Fruit fly (Drosophila melanogaster) whole organism, embryonic: ENCODE measurements around the gene Usp1.

Experiments used
- CG10209 ChIP-seq: fragments of 200-800 bp; sonication (Bioruptor generic); optimal IDR thresholded peaks from 3 replicates; lab custom pipeline; 2017; ENCODE audit warnings: missing biosample characterization, mild to moderate bottlenecking, missing genetic modification characterization, missing genetic modification reagents
- CG11456 ChIP-seq: fragments of 200-800 bp; sonication (Bioruptor generic); IDR thresholded peaks from 3 replicates; pipeline ENCODE4 v1.3.6; 2022; ENCODE audit warnings: missing biosample characterization, missing genetic modification characterization
- CG11696 ChIP-seq: fragments of 200-800 bp; sonication (Bioruptor generic); IDR thresholded peaks from 2 replicates; pipeline ENCODE4 v1.3.6; 2022; ENCODE audit warnings: missing biosample characterization, missing genetic modification characterization
- CG11723 ChIP-seq: fragments of 200-800 bp; sonication (Bioruptor generic); optimal IDR thresholded peaks from 2 replicates; lab custom pipeline; 2017; ENCODE audit warnings: missing biosample characterization, mild to moderate bottlenecking, missing genetic modification characterization
- CG12104 ChIP-seq: fragments of 200-800 bp; sonication (Bioruptor generic); optimal IDR thresholded peaks from 3 replicates; lab custom pipeline; 2016; ENCODE audit warnings: missing biosample characterization, missing genetic modification characterization
- CG12391 ChIP-seq: fragments of 200-800 bp; sonication (Bioruptor generic); optimal IDR thresholded peaks from 3 replicates; lab custom pipeline; 2018; ENCODE audit warnings: missing biosample characterization, mild to moderate bottlenecking, missing genetic modification characterization, moderate library complexity
- CG13287 ChIP-seq: fragments of 200-800 bp; sonication (Bioruptor generic); IDR thresholded peaks from 2 replicates; pipeline ENCODE4 v1.3.6; 2022; ENCODE audit warnings: missing biosample characterization, missing genetic modification characterization; ENCODE audit not compliant: partially characterized antibody
- CG13775 ChIP-seq: fragments of 200-800 bp; sonication (Bioruptor generic); optimal IDR thresholded peaks from 3 replicates; lab custom pipeline; 2017; ENCODE audit warnings: missing biosample characterization, mild to moderate bottlenecking, missing genetic modification characterization
- CG17912 ChIP-seq: fragments of 200-800 bp; sonication (Bioruptor generic); optimal IDR thresholded peaks from 2 replicates; lab custom pipeline; 2018; ENCODE audit warnings: missing biosample characterization, mild to moderate bottlenecking, missing genetic modification characterization
- CG1792 ChIP-seq: fragments of 200-800 bp; sonication (Bioruptor generic); optimal IDR thresholded peaks from 2 replicates; lab custom pipeline; 2016; ENCODE audit warnings: missing biosample characterization, missing genetic modification characterization
- CG2875 ChIP-seq: fragments of 200-800 bp; sonication (Bioruptor generic); optimal IDR thresholded peaks from 2 replicates; lab custom pipeline; 2017; ENCODE audit warnings: missing biosample characterization, mild to moderate bottlenecking, missing genetic modification characterization, missing genetic modification reagents
- CG30020 ChIP-seq: fragments of 200-800 bp; optimal IDR thresholded peaks from 2 replicates; lab custom pipeline; 2019; ENCODE audit warnings: missing biosample characterization, mild to moderate bottlenecking, missing genetic modification characterization, moderate library complexity
- CG31365 ChIP-seq: fragments of 200-800 bp; sonication (Bioruptor generic); optimal IDR thresholded peaks from 2 replicates; lab custom pipeline; 2018; ENCODE audit warnings: missing biosample characterization, mild to moderate bottlenecking, missing genetic modification characterization
- CG32532 ChIP-seq: fragments of 200-800 bp; sonication (Bioruptor generic); IDR thresholded peaks from 2 replicates; pipeline ENCODE4 v1.3.6; 2022; ENCODE audit warnings: missing biosample characterization, missing genetic modification characterization
- CG3281 ChIP-seq: fragments of 200-800 bp; sonication (Bioruptor generic); optimal IDR thresholded peaks from 3 replicates; lab custom pipeline; 2017; ENCODE audit warnings: missing biosample characterization, mild to moderate bottlenecking, missing genetic modification characterization
- CG33213 ChIP-seq: fragments of 200-800 bp; sonication (Bioruptor generic); optimal IDR thresholded peaks from 3 replicates; lab custom pipeline; 2016; ENCODE audit warnings: missing biosample characterization, missing genetic modification characterization
- CG4328 ChIP-seq: fragments of 200-800 bp; sonication (Bioruptor generic); optimal IDR thresholded peaks from 3 replicates; lab custom pipeline; 2017; ENCODE audit warnings: missing biosample characterization, missing genetic modification reagents, missing genetic modification characterization
- CG6791 ChIP-seq: fragments of 200-800 bp; sonication (Bioruptor generic); IDR thresholded peaks from 3 replicates; pipeline ENCODE4 v1.3.6; 2022; ENCODE audit warnings: missing biosample characterization, missing genetic modification characterization; ENCODE audit not compliant: partially characterized antibody
- CG7786 ChIP-seq: fragments of 200-800 bp; sonication (Bioruptor generic); optimal IDR thresholded peaks from 2 replicates; lab custom pipeline; 2016; ENCODE audit warnings: missing biosample characterization, missing genetic modification characterization
- CG9932 ChIP-seq: fragments of 200-800 bp; sonication (Bioruptor generic); IDR thresholded peaks from 2 replicates; pipeline ENCODE4 v1.3.6; 2022; ENCODE audit warnings: missing biosample characterization, missing genetic modification characterization
- CkIIα-i1 ChIP-seq: fragments of 200-800 bp; sonication (Bioruptor generic); IDR thresholded peaks from 2 replicates; pipeline ENCODE4 v1.3.6; 2022; ENCODE audit warnings: missing biosample characterization, missing genetic modification characterization
- Doc2 ChIP-seq: fragments of 200-800 bp; sonication (Bioruptor generic); IDR thresholded peaks from 2 replicates; pipeline ENCODE4 v1.3.6; 2022; ENCODE audit warnings: missing biosample characterization, missing genetic modification characterization
- Elba2 ChIP-seq: fragments of 200-800 bp; sonication (Bioruptor generic); optimal IDR thresholded peaks from 3 replicates; lab custom pipeline; 2016; ENCODE audit warnings: missing biosample characterization, missing genetic modification characterization
- Gsc ChIP-seq: fragments of 200-800 bp; sonication (Bioruptor generic); IDR thresholded peaks from 2 replicates; pipeline ENCODE4 v1.3.6; 2022; ENCODE audit warnings: missing biosample characterization, missing genetic modification characterization
- Jarid2 ChIP-seq: fragments of 200-800 bp; sonication (Bioruptor generic); optimal IDR thresholded peaks from 3 replicates; lab custom pipeline; 2017; ENCODE audit warnings: mild to moderate bottlenecking, missing biosample characterization, missing genetic modification reagents, missing genetic modification characterization
- NFAT ChIP-seq: fragments of 200-800 bp; sonication (Bioruptor generic); IDR thresholded peaks from 2 replicates; pipeline ENCODE4 v1.3.6; 2022; ENCODE audit warnings: missing biosample characterization, missing genetic modification characterization
- Pdp1 ChIP-seq, 2 experiments: fragments of 200-800 bp; sonication (Bioruptor generic); optimal IDR thresholded peaks; 3 replicates each; lab custom pipeline; 2016; ENCODE audit warnings: missing biosample characterization in 2 of 2, missing genetic modification characterization in 2 of 2, mild to moderate bottlenecking in 1 of 2, moderate library complexity in 1 of 2
- Stat92E ChIP-seq, 3 experiments: fragments of >200 bp in 2 of 3; fragments of 200-800 bp in 1 of 3; sonication (Bioruptor generic) in 1 of 3; optimal IDR thresholded peaks; 2 replicates each; lab custom pipeline; 2017 to 2019; ENCODE audit warnings: missing biosample characterization in 3 of 3, missing genetic modification characterization in 3 of 3, mild to moderate bottlenecking in 1 of 3, moderate library complexity in 1 of 3
- TFAM ChIP-seq: fragments of 200-800 bp; sonication (Bioruptor generic); optimal IDR thresholded peaks from 2 replicates; lab custom pipeline; 2017; ENCODE audit warnings: missing biosample characterization, missing genetic modification characterization, inconsistent platforms
- Xrp1 ChIP-seq: fragments of 200-800 bp; sonication (Bioruptor generic); IDR thresholded peaks from 2 replicates; pipeline ENCODE4 v1.3.6; 2022; ENCODE audit warnings: missing biosample characterization, missing genetic modification characterization
- abd-A ChIP-seq: fragments of 200-800 bp; sonication (Bioruptor generic); optimal IDR thresholded peaks from 3 replicates; lab custom pipeline; 2019; ENCODE audit warnings: missing biosample characterization, mild to moderate bottlenecking, missing genetic modification characterization, moderate library complexity
- ato ChIP-seq: fragments of 200-800 bp; sonication (Bioruptor generic); IDR thresholded peaks from 2 replicates; pipeline ENCODE4 v1.3.6; 2022; ENCODE audit warnings: missing biosample characterization, missing genetic modification characterization; ENCODE audit not compliant: partially characterized antibody
- bowl ChIP-seq: fragments of 200-800 bp; sonication (Bioruptor generic); IDR thresholded peaks from 2 replicates; pipeline ENCODE4 v1.3.6; 2022; ENCODE audit warnings: missing biosample characterization, missing genetic modification characterization
- croc ChIP-seq: fragments of 200-800 bp; sonication (Bioruptor generic); conservative IDR thresholded peaks from 3 replicates; pipeline ENCODE4 v1.3.6; 2022; ENCODE audit warnings: missing biosample characterization, missing genetic modification characterization
- crol ChIP-seq: fragments of 200-800 bp; sonication (Bioruptor generic); IDR thresholded peaks from 2 replicates; pipeline ENCODE4 v1.3.6; 2022; ENCODE audit warnings: missing biosample characterization, missing genetic modification characterization
- ewg ChIP-seq: fragments of 200-800 bp; sonication (Bioruptor generic); optimal IDR thresholded peaks from 3 replicates; lab custom pipeline; 2017; ENCODE audit warnings: mild to moderate bottlenecking, missing biosample characterization, missing genetic modification reagents, missing genetic modification characterization
- grau ChIP-seq: fragments of 200-800 bp; optimal IDR thresholded peaks from 3 replicates; lab custom pipeline; 2019; ENCODE audit warnings: missing biosample characterization, mild to moderate bottlenecking, missing genetic modification characterization, moderate library complexity
- grn ChIP-seq: fragments of 200-800 bp; sonication (Bioruptor generic); optimal IDR thresholded peaks from 3 replicates; lab custom pipeline; 2017; ENCODE audit warnings: missing biosample characterization, missing genetic modification characterization
- jing ChIP-seq: fragments of 200-800 bp; sonication (Bioruptor generic); optimal IDR thresholded peaks from 2 replicates; lab custom pipeline; 2018; ENCODE audit warnings: missing biosample characterization, mild to moderate bottlenecking, missing genetic modification characterization
- kni ChIP-seq: fragments of 200-800 bp; sonication (Bioruptor generic); optimal IDR thresholded peaks from 3 replicates; lab custom pipeline; 2017; ENCODE audit warnings: mild to moderate bottlenecking, missing biosample characterization, missing genetic modification reagents, missing genetic modification characterization
- maf-S ChIP-seq: fragments of 200-800 bp; sonication (Bioruptor generic); optimal IDR thresholded peaks from 2 replicates; lab custom pipeline; 2016; ENCODE audit warnings: missing biosample characterization, missing genetic modification characterization
- mld ChIP-seq: fragments of 200-800 bp; sonication (Bioruptor generic); IDR thresholded peaks from 3 replicates; pipeline ENCODE4 v1.3.6; 2022; ENCODE audit warnings: missing biosample characterization, missing genetic modification characterization; ENCODE audit not compliant: partially characterized antibody
- sd ChIP-seq: fragments of 200-800 bp; sonication (Bioruptor generic); optimal IDR thresholded peaks from 3 replicates; lab custom pipeline; 2018; ENCODE audit warnings: missing biosample characterization, mild to moderate bottlenecking, missing genetic modification characterization, moderate library complexity
- sens-2 ChIP-seq: fragments of 200-800 bp; sonication (Bioruptor generic); IDR thresholded peaks from 2 replicates; pipeline ENCODE4 v1.3.6; 2022; ENCODE audit warnings: missing biosample characterization, missing genetic modification characterization
- tgo ChIP-seq: fragments of 200-800 bp; sonication (Bioruptor generic); IDR thresholded peaks from 3 replicates; pipeline ENCODE4 v1.3.6; 2022; ENCODE audit warnings: missing biosample characterization, missing genetic modification characterization
- tin ChIP-seq: fragments of 200-800 bp; sonication (Bioruptor generic); optimal IDR thresholded peaks from 3 replicates; lab custom pipeline; 2016; ENCODE audit warnings: missing biosample characterization, missing genetic modification characterization
- trem ChIP-seq: fragments of 200-800 bp; optimal IDR thresholded peaks from 3 replicates; lab custom pipeline; 2019; ENCODE audit warnings: missing biosample characterization, mild to moderate bottlenecking, missing genetic modification characterization, moderate library complexity
- tx ChIP-seq: fragments of 200-800 bp; sonication (Bioruptor generic); optimal IDR thresholded peaks from 2 replicates; lab custom pipeline; 2016; ENCODE audit warnings: missing biosample characterization, missing genetic modification characterization
- unpg ChIP-seq: fragments of 200-800 bp; sonication (Bioruptor generic); optimal IDR thresholded peaks from 3 replicates; lab custom pipeline; 2018; ENCODE audit warnings: missing biosample characterization, mild to moderate bottlenecking, missing genetic modification characterization, moderate library complexity
- vfl ChIP-seq: fragments of 200-800 bp; sonication (Bioruptor generic); optimal IDR thresholded peaks from 2 replicates; lab custom pipeline; 2016; ENCODE audit warnings: missing biosample characterization, missing genetic modification characterization
- wek ChIP-seq: fragments of 200-800 bp; sonication (Bioruptor generic); optimal IDR thresholded peaks from 3 replicates; lab custom pipeline; 2018; ENCODE audit warnings: missing biosample characterization, mild to moderate bottlenecking, missing genetic modification characterization, moderate library complexity

Usp1 gene

DNA sequence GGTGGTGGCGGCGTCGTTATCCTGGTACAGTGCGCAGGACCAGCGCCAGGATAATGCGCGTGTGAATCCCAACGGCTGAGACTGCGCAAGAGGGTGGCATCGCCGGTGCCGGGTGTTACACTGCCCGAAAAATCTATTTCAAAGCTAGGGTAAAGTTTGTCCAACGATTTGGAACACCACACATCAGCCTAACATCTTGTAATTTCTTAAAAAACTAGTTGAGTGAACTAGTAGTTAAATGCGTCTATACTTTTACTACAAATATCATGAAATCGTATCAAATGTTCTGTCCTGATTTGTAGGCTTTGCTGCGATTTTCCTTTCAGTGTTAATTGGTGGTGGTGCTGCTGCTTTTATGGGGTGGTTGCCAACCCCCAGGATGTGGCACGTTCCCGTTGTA is 36.1 kb downstream of the Usp1 start (continued):
- no peak for TF ChIP-seq CG31365
- no peak for TF ChIP-seq CG6791 (GFP tag; lab: Robert Waterston, UW)
- TF ChIP-seq maf-S (GFP tag; lab: Kevin White, UChicago) = no peak
- TF ChIP-seq CG12391 (tag; lab: Kevin White, UChicago) = peak; percentile 53
- TF ChIP-seq CG9932 (GFP tag; lab: Robert Waterston, UW) = no peak
- no peak for TF ChIP-seq crol (GFP tag; lab: Robert Waterston, UW)
- no peak for TF ChIP-seq wek (GFP tag; lab: Kevin White, UChicago)
- no peak for TF ChIP-seq jing (GFP tag; lab: Kevin White, UChicago)
- TF ChIP-seq CG13775 (GFP tag; lab: Kevin White, UChicago) = peak; percentile 24
- peak; percentile 19 for TF ChIP-seq tin (GFP tag; lab: Kevin White, UChicago)
- no peak for TF ChIP-seq ato (GFP tag; lab: Robert Waterston, UW)
- TF ChIP-seq trem (tag; lab: Kevin White, UChicago) = peak; percentile 36
- TF ChIP-seq CG13287 = no peak
- TF ChIP-seq mld = no peak
- no peak for TF ChIP-seq bowl (GFP tag; lab: Robert Waterston, UW)
- TF ChIP-seq Gsc (GFP tag; lab: Robert Waterston, UW) = no peak
- no peak for TF ChIP-seq Pdp1 (GFP tag; optimal IDR thresholded peaks at IDR 0.05; lab: Kevin White, UChicago)
- peak; percentile 0 for TF ChIP-seq kni (GFP tag; lab: Kevin White, UChicago)
- no peak for TF ChIP-seq Jarid2 (GFP tag; lab: Kevin White, UChicago)
- peak; percentile 39 for TF ChIP-seq CG2875 (GFP tag; lab: Kevin White, UChicago)
- no peak for TF ChIP-seq CG10209 (GFP tag; lab: Kevin White, UChicago)
- TF ChIP-seq CG11723 (GFP tag; lab: Kevin White, UChicago) = no peak
- TF ChIP-seq CG1792 (GFP tag; lab: Kevin White, UChicago) = no peak
- TF ChIP-seq CG3281 = no peak
- no peak for TF ChIP-seq CG11456 (GFP tag; lab: Robert Waterston, UW)
- no peak for TF ChIP-seq NFAT
- TF ChIP-seq CG32532 (GFP tag; lab: Robert Waterston, UW) = no peak
- no peak for TF ChIP-seq CG30020
- TF ChIP-seq grn (GFP tag; lab: Kevin White, UChicago) = no peak
- no peak for TF ChIP-seq abd-A (tag; lab: Kevin White, UChicago)
- no peak for TF ChIP-seq Elba2 (GFP tag; lab: Kevin White, UChicago)
- no peak for TF ChIP-seq sd (tag; lab: Kevin White, UChicago)
- no peak for TF ChIP-seq tx (GFP tag; lab: Kevin White, UChicago)
- no peak for TF ChIP-seq vfl (GFP tag; lab: Kevin White, UChicago)
- no peak for TF ChIP-seq Doc2 (GFP tag; lab: Robert Waterston, UW)
- peak in 1 of 3 experiments; percentile 18 for TF ChIP-seq Stat92E (GFP tag; optimal IDR thresholded peaks at IDR 0.05; lab: Kevin White, UChicago)
- TF ChIP-seq CG12104 (GFP tag; lab: Kevin White, UChicago) = no peak
- peak; percentile 53 for TF ChIP-seq grau
- TF ChIP-seq croc (GFP tag; lab: Robert Waterston, UW) = no peak; the same call in 2 of the 3 replicates
- no peak for TF ChIP-seq CG17912
- no peak for TF ChIP-seq CG33213 (GFP tag; lab: Kevin White, UChicago)
- TF ChIP-seq sens-2 = no peak
- TF ChIP-seq CG11696 = no peak
- no peak for TF ChIP-seq tgo (GFP tag; lab: Robert Waterston, UW)
- TF ChIP-seq unpg (GFP tag; lab: Kevin White, UChicago) = peak; percentile 42
- TF ChIP-seq CkIIα-i1 (GFP tag; lab: Robert Waterston, UW) = no peak
- TF ChIP-seq ewg = peak; percentile 89
- TF ChIP-seq Xrp1 (GFP tag; lab: Robert Waterston, UW) = peak; percentile 75
- TF ChIP-seq CG7786 (GFP tag; lab: Kevin White, UChicago) = peak; percentile 3
- TF ChIP-seq TFAM (GFP tag; lab: Kevin White, UChicago) = no peak
- no peak for TF ChIP-seq CG4328 (GFP tag; lab: Kevin White, UChicago)
